Worm (Caenorhabditis elegans) whole organism, early embryonic: ENCODE results near the gene C04E6.4.

ENCODE experiments used
- ama-1 ChIP-seq: fragments of 150-350 bp; optimal IDR thresholded peaks from 2 replicates; lab custom pipeline; 2014
- flt-1 ChIP-seq: fragments of 200-800 bp; sonication (Bioruptor generic); IDR thresholded peaks from 2 replicates; pipeline ENCODE4 v1.3.6; 2022; ENCODE audit warnings: missing genetic modification characterization, missing compliant biosample characterization
- hmbx-1 ChIP-seq: sonication (generic microtip); optimal IDR thresholded peaks from 2 replicates; lab custom pipeline; 2016; ENCODE audit warnings: mild to moderate bottlenecking, missing genetic modification characterization, missing compliant biosample characterization
- sea-1 ChIP-seq: fragments of 200-800 bp; sonication (Bioruptor generic); conservative IDR thresholded peaks from 2 replicates; pipeline ENCODE4 v1.3.6; 2022; ENCODE audit warnings: missing genetic modification characterization, missing compliant biosample characterization

DNA sequence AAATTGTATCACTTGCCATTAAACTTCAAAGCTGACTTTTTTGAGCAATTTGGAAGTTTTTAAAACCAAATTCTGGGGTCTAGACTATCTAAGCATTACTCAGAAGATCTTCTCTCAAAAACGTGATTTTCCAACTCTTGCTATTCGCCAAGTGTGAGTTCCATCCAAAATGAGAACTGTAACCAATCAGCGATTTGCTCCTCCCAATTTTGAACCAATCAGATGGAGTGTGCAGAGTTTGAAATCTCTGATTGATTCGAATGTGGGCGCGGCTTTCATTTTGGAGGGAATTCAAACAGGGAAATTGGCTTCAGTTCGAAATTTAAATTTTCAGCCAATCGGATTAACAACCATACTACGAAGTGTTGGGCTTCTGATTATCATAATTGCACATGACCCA lies 45.9 kb downstream of the C04E6.4 start:
- TF ChIP-seq hmbx-1 (tag; lab: Kevin White, UChicago) (no peak), flt-1 (GFP tag; lab: Robert Waterston, UW) (no peak), sea-1 (GFP tag; lab: Robert Waterston, UW) (no peak), ama-1 (lab: Kevin White, UChicago) (no peak)
